Fruit fly (Drosophila melanogaster) whole organism: Measurements from ENCODE around the gene Rpt3.

Experiments
- EcR ChIP-seq, 2 experiments: fragments of >200 bp; optimal IDR thresholded peaks; 2 replicates each; lab custom pipeline; 2017; ENCODE audit warnings: missing biosample characterization in 2 of 2, missing genetic modification characterization in 2 of 2, missing genetic modification reagents in 2 of 2
- pan ChIP-seq: fragments of >200 bp; optimal IDR thresholded peaks from 2 replicates; lab custom pipeline; 2017
- psq ChIP-seq: fragments of >200 bp; optimal IDR thresholded peaks from 2 replicates; lab custom pipeline; 2017
- usp ChIP-seq: fragments of >200 bp; optimal IDR thresholded peaks from 2 replicates; lab custom pipeline; 2017; ENCODE audit warnings: missing biosample characterization, missing genetic modification characterization, mixed read lengths

dm6 chrX:11108845-11109450, 16.0 kb upstream of the Rpt3 start:
- TF ChIP-seq pan (lab: Kevin White, UChicago) (no peak), usp (GFP tag; lab: Kevin White, UChicago) (no peak), EcR (GFP tag; optimal IDR thresholded peaks at IDR 0.05; lab: Kevin White, UChicago) (no peak), psq (no peak)
